Worm (Caenorhabditis elegans) whole organism, L1 larva: ENCODE results near the gene rfk-1.

Source experiments
- C16A3.4 ChIP-seq: fragments of 150-350 bp; optimal IDR thresholded peaks from 2 replicates; lab custom pipeline; 2014; ENCODE audit warnings: missing biosample characterization, missing genetic modification characterization
- nhr-90 ChIP-seq: sonication (generic microtip); optimal IDR thresholded peaks from 2 replicates; lab custom pipeline; 2016; ENCODE audit warnings: mild to moderate bottlenecking, missing genetic modification characterization, missing compliant biosample characterization; ENCODE audit not compliant: poor library complexity
- skn-1 ChIP-seq: fragments of 150-350 bp; optimal IDR thresholded peaks from 2 replicates; lab custom pipeline; 2014; ENCODE audit warnings: missing biosample characterization, missing genetic modification characterization
- sptf-1 ChIP-seq: fragments of 150-350 bp; optimal IDR thresholded peaks from 2 replicates; lab custom pipeline; 2014; ENCODE audit warnings: missing biosample characterization, missing genetic modification characterization
- tbx-2 ChIP-seq: sonication (generic microtip); optimal IDR thresholded peaks from 2 replicates; lab custom pipeline; 2016; ENCODE audit warnings: missing genetic modification characterization, missing compliant biosample characterization
- unc-130 ChIP-seq: fragments of 150-350 bp; optimal IDR thresholded peaks from 2 replicates; lab custom pipeline; 2017; ENCODE audit warnings: missing biosample characterization, missing genetic modification characterization, inconsistent platforms
- unc-62 ChIP-seq: fragments of 150-350 bp; optimal IDR thresholded peaks from 2 replicates; lab custom pipeline; 2014; ENCODE audit warnings: missing biosample characterization, missing genetic modification reagents, missing genetic modification characterization
- ztf-11 ChIP-seq, 2 experiments: sonication (generic microtip); optimal IDR thresholded peaks; 2 replicates each; lab custom pipeline; 2016 to 2017; ENCODE audit warnings: missing genetic modification characterization in 2 of 2, missing biosample characterization in 1 of 2, missing compliant biosample characterization in 1 of 2

- TF ChIP-seq ztf-11 (tag; optimal IDR thresholded peaks at IDR 0.05; lab: Kevin White, UChicago) (no peak), unc-62 (GFP tag; lab: Kevin White, UChicago) (no peak), tbx-2 (no peak), unc-130 (no peak), sptf-1 (tag; lab: Kevin White, UChicago) (no peak), skn-1 (tag; lab: Kevin White, UChicago) (no peak), nhr-90 (tag; lab: Kevin White, UChicago) (no peak), C16A3.4 (tag; lab: Kevin White, UChicago) (no peak)
Measured at ce11 chrIV:10381035-10381434, 28.2 kb downstream of the rfk-1 start.
